Worm (Caenorhabditis elegans): ENCODE results near the gene npp-27.

The npp-27 gene

DNA sequence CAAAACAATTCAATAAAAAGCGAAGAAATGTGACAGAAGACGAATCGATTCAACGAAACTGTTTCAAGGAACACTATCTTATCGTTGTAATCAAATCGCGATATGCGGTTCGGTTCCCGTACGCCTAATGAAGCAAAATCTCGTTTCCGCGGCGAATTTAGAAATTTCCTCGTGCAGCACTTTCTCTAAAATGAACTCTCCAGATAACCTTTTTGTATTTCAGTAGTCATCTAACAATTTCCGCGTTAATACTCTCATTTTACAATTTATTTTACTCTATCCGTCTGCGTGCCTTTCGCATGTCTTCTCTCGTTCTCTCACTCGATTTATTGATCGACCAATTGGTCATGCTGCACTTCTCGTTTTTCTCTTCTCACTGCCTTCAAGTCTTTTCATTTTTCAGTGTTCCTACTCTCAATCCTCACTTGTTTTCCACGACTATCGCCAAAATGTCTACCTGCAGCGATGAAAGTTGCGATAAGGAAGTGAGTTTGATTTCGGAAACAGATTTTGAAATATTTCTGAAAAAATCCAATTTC, at the start of gene npp-27, which contains the start of gene ntl-4:
Gene npp-27, minus strand, starts transcription at position 51 of the 539 bp plus-strand sequence.
Gene ntl-4, plus strand, starts transcription at position 379 of the 539 bp plus-strand sequence.
- TF ChIP-seq mep-1 (tag; optimal IDR thresholded peaks at IDR 0.05): no peak
- TF ChIP-seq elt-1 (tag; optimal IDR thresholded peaks at IDR 0.05; ENCODE audit: borderline replicate concordance, insufficient read depth): peak; percentile 83
- no peak for TF ChIP-seq bed-3 (GFP tag; optimal IDR thresholded peaks at IDR 0.05)
- TF ChIP-seq ceh-43 (GFP tag; optimal IDR thresholded peaks at IDR 0.05): no peak
- TF ChIP-seq pha-4 (tag; optimal IDR thresholded peaks at IDR 0.05): no peak
- TF ChIP-seq unc-120 (tag; optimal IDR thresholded peaks at IDR 0.05; ENCODE audit: poor library complexity, severe bottlenecking): no peak
- TF ChIP-seq ceh-83 (GFP tag; optimal IDR thresholded peaks at IDR 0.05): peak; percentile 33
- TF ChIP-seq M03D4.4 (tag; optimal IDR thresholded peaks at IDR 0.05): no peak
- TF ChIP-seq hlh-1 (tag; optimal IDR thresholded peaks at IDR 0.05): peak; percentile 30
- TF ChIP-seq mls-2 (tag; optimal IDR thresholded peaks at IDR 0.05): no peak
- TF ChIP-seq ces-1 (GFP tag; optimal IDR thresholded peaks at IDR 0.05): peak; percentile 6
- no peak for TF ChIP-seq nhr-237 (tag; optimal IDR thresholded peaks at IDR 0.05)
- TF ChIP-seq ztf-11 (tag; optimal IDR thresholded peaks at IDR 0.05): no peak
- no peak for TF ChIP-seq lsy-2 (tag; optimal IDR thresholded peaks at IDR 0.05)

DNA sequence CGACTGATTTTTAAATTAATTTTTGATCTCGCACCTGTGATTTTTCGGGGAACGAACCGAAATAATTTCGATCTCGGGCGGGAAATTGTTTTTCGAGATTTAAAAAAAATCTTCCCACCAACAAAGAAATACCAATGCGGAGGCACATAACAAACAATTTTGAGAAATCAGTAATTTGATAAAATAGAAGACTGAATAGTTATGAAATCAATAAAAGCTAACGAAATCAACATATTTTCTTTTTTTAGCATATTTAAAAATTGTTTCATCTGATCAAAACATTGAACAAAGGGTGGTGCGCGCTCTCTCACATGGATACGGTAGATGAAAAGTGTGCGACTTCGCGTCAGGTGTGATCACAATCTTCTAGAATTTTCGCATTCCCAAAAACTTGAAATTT, 48.0 kb upstream of the npp-27 start:
- TF ChIP-seq ceh-43 (GFP tag; optimal IDR thresholded peaks at IDR 0.05): no peak
- TF ChIP-seq nhr-28 (tag; optimal IDR thresholded peaks at IDR 0.05): no peak
- no peak for TF ChIP-seq tbx-8 (GFP tag; optimal IDR thresholded peaks at IDR 0.05)
- no peak for TF ChIP-seq lin-13 (tag; optimal IDR thresholded peaks at IDR 0.05)
- TF ChIP-seq nhr-76 (tag; optimal IDR thresholded peaks at IDR 0.05): no peak
- no peak for TF ChIP-seq M03D4.4 (tag; optimal IDR thresholded peaks at IDR 0.05)
- no peak for TF ChIP-seq elt-3 (tag; optimal IDR thresholded peaks at IDR 0.05)
- no peak for TF ChIP-seq ceh-83 (GFP tag; optimal IDR thresholded peaks at IDR 0.05)
- no peak for TF ChIP-seq lsy-2 (tag; optimal IDR thresholded peaks at IDR 0.05)
- TF ChIP-seq unc-39 (tag; optimal IDR thresholded peaks at IDR 0.05): no peak
- no peak for TF ChIP-seq bed-3 (GFP tag; optimal IDR thresholded peaks at IDR 0.05)
- TF ChIP-seq ham-2 (GFP tag; optimal IDR thresholded peaks at IDR 0.05): no peak
- no peak for TF ChIP-seq ces-1 (GFP tag; optimal IDR thresholded peaks at IDR 0.05)
- TF ChIP-seq ztf-11 (tag; optimal IDR thresholded peaks at IDR 0.05): no peak
- no peak for TF ChIP-seq drap-1 (GFP tag; optimal IDR thresholded peaks at IDR 0.05)
- TF ChIP-seq elt-1 (tag; optimal IDR thresholded peaks at IDR 0.05; ENCODE audit: borderline replicate concordance, insufficient read depth): no peak
- TF ChIP-seq nhr-237 (tag; optimal IDR thresholded peaks at IDR 0.05): no peak
- no peak for TF ChIP-seq flh-1 (GFP tag; optimal IDR thresholded peaks at IDR 0.05)
- TF ChIP-seq nhr-12 (tag; optimal IDR thresholded peaks at IDR 0.05): no peak
- no peak for TF ChIP-seq nhr-2 (tag; optimal IDR thresholded peaks at IDR 0.05)

DNA sequence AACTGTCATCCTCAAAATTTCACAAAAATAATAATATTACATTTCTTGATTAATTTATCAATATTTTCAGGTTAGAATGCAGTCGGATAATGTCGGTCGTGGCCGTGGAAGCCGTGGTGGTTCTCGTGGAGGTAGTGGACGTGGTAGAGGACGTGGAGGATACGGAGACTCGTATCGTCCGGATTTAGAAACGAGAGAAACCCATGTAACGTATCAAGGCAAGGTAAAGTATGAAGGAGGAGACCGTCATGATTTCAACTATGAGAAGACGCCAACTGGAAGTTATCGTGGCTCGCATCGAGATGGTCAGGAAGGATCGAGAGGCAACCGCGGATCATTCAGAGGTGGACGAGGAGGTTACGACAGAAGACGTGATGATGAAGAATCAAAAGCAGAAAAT, 47.5 kb upstream of the npp-27 start, which contains the start of gene frpr-10:
Gene frpr-10, plus strand, starts transcription at position 301 of the 400 bp plus-strand sequence.
- TF ChIP-seq mab-5 (tag; optimal IDR thresholded peaks at IDR 0.05) (no peak), lin-32 (GFP tag; optimal IDR thresholded peaks at IDR 0.05) (no peak), pha-4 (tag; optimal IDR thresholded peaks at IDR 0.05) (no peak), ceh-83 (GFP tag; optimal IDR thresholded peaks at IDR 0.05) (no peak), nhr-76 (tag; optimal IDR thresholded peaks at IDR 0.05) (no peak), elt-1 (tag; optimal IDR thresholded peaks at IDR 0.05; ENCODE audit: borderline replicate concordance, insufficient read depth) (no peak), ztf-11 (tag; optimal IDR thresholded peaks at IDR 0.05) (no peak), unc-120 (tag; optimal IDR thresholded peaks at IDR 0.05; ENCODE audit: poor library complexity, severe bottlenecking) (no peak), nhr-2 (tag; optimal IDR thresholded peaks at IDR 0.05) (no peak), nhr-237 (tag; optimal IDR thresholded peaks at IDR 0.05) (no peak)

DNA sequence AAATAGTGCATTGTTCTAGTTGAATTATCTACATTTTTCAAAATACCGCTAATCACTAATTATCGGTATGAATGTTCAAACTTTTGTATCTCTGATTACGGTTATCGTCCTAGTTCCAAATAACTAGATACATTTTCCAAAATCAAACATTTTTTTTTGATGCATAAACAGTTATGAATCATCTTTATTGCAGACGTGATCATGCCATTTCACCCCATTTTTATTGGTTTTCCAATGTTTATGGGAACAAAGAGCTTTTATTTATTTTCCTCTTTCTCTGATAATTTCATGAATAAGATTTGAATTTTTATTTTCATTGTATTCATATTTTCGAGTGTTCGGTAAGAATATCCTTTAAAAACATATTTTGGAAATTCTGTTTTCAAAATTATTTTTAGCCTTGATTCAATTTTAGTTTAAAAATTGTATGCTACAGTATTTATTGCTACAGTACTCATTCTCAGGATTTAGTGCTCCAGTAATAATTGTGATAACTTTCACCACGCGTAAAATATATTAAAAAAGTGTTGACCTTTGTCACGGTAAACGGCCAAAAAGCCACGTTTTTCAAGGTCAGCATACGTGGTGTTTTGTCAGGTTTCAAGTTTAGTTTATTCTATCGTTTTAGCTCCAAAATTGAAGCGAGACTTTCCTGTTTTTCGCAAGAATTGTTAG, 46.7 kb upstream of the npp-27 start, which contains the start of gene csr-1:
Gene csr-1, plus strand, starts transcription at position 625 of the 675 bp plus-strand sequence.
- no peak for TF ChIP-seq sptf-1 (tag; optimal IDR thresholded peaks at IDR 0.05)
- TF ChIP-seq cnd-1 (tag; optimal IDR thresholded peaks at IDR 0.05): no peak
- TF ChIP-seq nhr-28 (tag; optimal IDR thresholded peaks at IDR 0.05): no peak
- TF ChIP-seq lin-32 (GFP tag; optimal IDR thresholded peaks at IDR 0.05): no peak
- no peak for TF ChIP-seq lsy-2 (tag; optimal IDR thresholded peaks at IDR 0.05)
- TF ChIP-seq pha-4 (tag; optimal IDR thresholded peaks at IDR 0.05): no peak
- no peak for TF ChIP-seq ceh-43 (GFP tag; optimal IDR thresholded peaks at IDR 0.05)
- no peak for TF ChIP-seq unc-62 (GFP tag; optimal IDR thresholded peaks at IDR 0.05)
- TF ChIP-seq nhr-237 (tag; optimal IDR thresholded peaks at IDR 0.05): no peak
- no peak for TF ChIP-seq mab-5 (tag; optimal IDR thresholded peaks at IDR 0.05)
- no peak for TF ChIP-seq blmp-1 (tag; optimal IDR thresholded peaks at IDR 0.05)
- TF ChIP-seq nhr-2 (tag; optimal IDR thresholded peaks at IDR 0.05): no peak
- no peak for TF ChIP-seq mep-1 (tag; optimal IDR thresholded peaks at IDR 0.05)
- TF ChIP-seq M03D4.4 (tag; optimal IDR thresholded peaks at IDR 0.05): no peak
- TF ChIP-seq nhr-76 (tag; optimal IDR thresholded peaks at IDR 0.05): no peak
- no peak for TF ChIP-seq drap-1 (GFP tag; optimal IDR thresholded peaks at IDR 0.05)
- TF ChIP-seq mls-2 (tag; optimal IDR thresholded peaks at IDR 0.05): no peak
- no peak for TF ChIP-seq ceh-39 (tag; optimal IDR thresholded peaks at IDR 0.05)
